Worm (Caenorhabditis elegans) whole organism, early embryonic: ENCODE results near the gene sre-53.
A peak's percentile ranks its signal among the peaks of the same experiment; 100 is the strongest.

Experiments used
- B0310.2 ChIP-seq: sonication (generic microtip); optimal IDR thresholded peaks from 2 replicates; lab custom pipeline; 2016; ENCODE audit warnings: mild to moderate bottlenecking, missing genetic modification characterization, missing compliant biosample characterization
- F13C5.2 ChIP-seq: sonication (generic microtip); optimal IDR thresholded peaks from 2 replicates; lab custom pipeline; 2017; ENCODE audit warnings: mild to moderate bottlenecking, missing genetic modification characterization, inconsistent platforms, missing compliant biosample characterization
- aly-1 ChIP-seq: sonication (generic microtip); optimal IDR thresholded peaks from 2 replicates; lab custom pipeline; 2016; ENCODE audit warnings: missing genetic modification characterization, missing compliant biosample characterization
- ama-1 ChIP-seq: fragments of 150-350 bp; optimal IDR thresholded peaks from 2 replicates; lab custom pipeline; 2014
- ceh-13 ChIP-seq: fragments of 200-800 bp; sonication (Bioruptor generic); optimal IDR thresholded peaks from 2 replicates; lab custom pipeline; 2018; ENCODE audit warnings: mild to moderate bottlenecking, missing genetic modification characterization, missing compliant biosample characterization
- ceh-36 ChIP-seq: sonication (generic microtip); optimal IDR thresholded peaks from 2 replicates; lab custom pipeline; 2016; ENCODE audit warnings: missing genetic modification characterization, inconsistent platforms, missing compliant biosample characterization
- ets-7 ChIP-seq: sonication (generic microtip); optimal IDR thresholded peaks from 2 replicates; lab custom pipeline; 2016; ENCODE audit warnings: missing genotype, missing genetic modification characterization, missing compliant biosample characterization
- flt-1 ChIP-seq: fragments of 200-800 bp; sonication (Bioruptor generic); IDR thresholded peaks from 2 replicates; pipeline ENCODE4 v1.3.6; 2022; ENCODE audit warnings: missing genetic modification characterization, missing compliant biosample characterization
- hmbx-1 ChIP-seq: sonication (generic microtip); optimal IDR thresholded peaks from 2 replicates; lab custom pipeline; 2016; ENCODE audit warnings: mild to moderate bottlenecking, missing genetic modification characterization, missing compliant biosample characterization
- hmg-4 ChIP-seq: fragments of 200-800 bp; sonication (Bioruptor generic); optimal IDR thresholded peaks from 2 replicates; lab custom pipeline; 2018; ENCODE audit warnings: mild to moderate bottlenecking, missing genetic modification characterization, missing compliant biosample characterization
- hnd-1 ChIP-seq: sonication (generic microtip); optimal IDR thresholded peaks from 2 replicates; lab custom pipeline; 2016; ENCODE audit warnings: missing genetic modification characterization, missing compliant biosample characterization
- pes-1 ChIP-seq: fragments of 200-800 bp; sonication (Bioruptor generic); IDR thresholded peaks from 2 replicates; pipeline ENCODE4 v1.3.6; 2022; ENCODE audit warnings: missing genetic modification reagents, missing genetic modification characterization, missing compliant biosample characterization
- scrt-1 ChIP-seq: fragments of 200-800 bp; sonication (Bioruptor generic); IDR thresholded peaks from 2 replicates; pipeline ENCODE4 v1.3.6; 2022; ENCODE audit warnings: missing genetic modification characterization, missing compliant biosample characterization
- sea-1 ChIP-seq: fragments of 200-800 bp; sonication (Bioruptor generic); conservative IDR thresholded peaks from 2 replicates; pipeline ENCODE4 v1.3.6; 2022; ENCODE audit warnings: missing genetic modification characterization, missing compliant biosample characterization
- tbx-11 ChIP-seq: fragments of 200-800 bp; sonication (Bioruptor generic); IDR thresholded peaks from 2 replicates; pipeline ENCODE4 v1.3.6; 2022; ENCODE audit warnings: missing genetic modification characterization, missing compliant biosample characterization
- tbx-37 ChIP-seq: fragments of 200-800 bp; sonication (Bioruptor generic); conservative IDR thresholded peaks from 2 replicates; pipeline ENCODE4 v1.3.6; 2022; ENCODE audit warnings: missing genetic modification reagents, missing genetic modification characterization, missing compliant biosample characterization
- tra-4 ChIP-seq: sonication (generic microtip); optimal IDR thresholded peaks from 2 replicates; lab custom pipeline; 2017; ENCODE audit warnings: missing genetic modification characterization, missing compliant biosample characterization

The sre-53 gene

DNA sequence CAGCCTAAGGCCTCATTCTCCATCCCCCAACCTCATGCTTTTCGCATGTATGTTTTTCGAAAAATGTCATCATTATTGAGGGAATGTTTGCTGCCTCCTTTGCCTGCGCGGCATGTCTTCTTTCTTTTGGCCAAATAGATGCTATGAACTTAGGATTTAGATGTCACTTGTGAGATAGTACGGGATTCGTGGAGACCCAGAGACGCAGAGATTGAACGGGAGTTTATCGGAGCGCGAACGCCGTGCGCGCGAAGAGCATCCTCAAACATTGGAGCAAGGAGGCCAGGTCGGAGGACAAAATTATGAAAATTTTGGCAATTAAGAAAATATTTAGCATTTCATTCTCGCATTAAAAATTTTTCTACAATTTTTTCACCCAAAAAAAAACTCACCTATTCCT is 25.8 kb upstream of the sre-53 start:
- TF ChIP-seq ceh-13 (no peak), tra-4 (tag; lab: Kevin White, UChicago) (no peak), flt-1 (no peak), tbx-11 (GFP tag; lab: Robert Waterston, UW) (no peak), tbx-37 (no peak), B0310.2 (tag; lab: Kevin White, UChicago) (no peak)

DNA sequence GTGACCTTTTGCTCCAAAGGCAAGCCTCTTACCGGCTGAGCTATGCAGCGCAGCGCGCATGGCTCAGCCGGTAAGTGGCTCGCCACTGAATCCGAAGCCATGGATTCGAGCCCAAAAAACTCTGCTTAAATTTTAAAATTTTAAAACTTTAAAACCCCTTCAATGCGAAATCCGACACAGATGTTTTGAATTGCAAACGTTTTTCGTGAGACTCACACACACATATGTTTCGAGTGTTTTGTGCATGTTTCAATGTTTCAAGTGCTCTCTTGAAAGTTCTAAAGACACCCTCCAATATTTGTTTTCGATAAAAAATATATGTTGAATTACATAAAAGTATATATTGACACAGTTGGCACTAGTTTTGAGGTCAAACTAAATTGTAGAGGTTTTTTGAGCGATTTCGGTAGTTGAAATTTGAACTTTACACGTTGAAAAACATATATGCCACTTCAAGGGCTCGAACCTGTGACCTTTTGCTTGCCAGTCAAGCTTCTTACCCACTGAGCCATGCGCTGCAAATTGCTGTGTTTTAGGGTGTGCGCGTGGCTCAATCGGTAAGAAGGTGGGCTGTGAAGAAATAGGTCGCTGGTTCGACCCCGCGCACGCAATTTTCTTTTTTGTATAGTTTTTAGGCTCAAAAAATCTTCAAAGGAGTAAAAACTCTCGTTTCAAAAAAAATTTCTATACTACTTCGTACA is 23.2 kb upstream of the sre-53 start:
- TF ChIP-seq ama-1, result no peak
- no peak for TF ChIP-seq F13C5.2 (tag; lab: Kevin White, UChicago)
- no peak for TF ChIP-seq B0310.2 (tag; lab: Kevin White, UChicago)
- no peak for TF ChIP-seq hmg-4 (GFP tag; lab: Kevin White, UChicago)
- TF ChIP-seq tbx-37, result no peak
- no peak for TF ChIP-seq tra-4 (tag; lab: Kevin White, UChicago)
- no peak for TF ChIP-seq ceh-13
- TF ChIP-seq ets-7 (tag; lab: Kevin White, UChicago), result no peak
- TF ChIP-seq scrt-1 (GFP tag; lab: Robert Waterston, UW), result no peak
- TF ChIP-seq aly-1 (tag; lab: Kevin White, UChicago), result no peak
- TF ChIP-seq ceh-36, result no peak
- TF ChIP-seq sea-1, result no peak
- no peak for TF ChIP-seq hnd-1 (tag; lab: Kevin White, UChicago)

ce11 chrII:12344787-12345186 is 21.6 kb upstream of the sre-53 start, which contains the start of gene C44C11.6:
Gene C44C11.6 (plus strand): TSS chrII:12344809.
- 0 out of 2 replicates have a peak, but pooled peaks have one; percentile 34 for TF ChIP-seq pes-1
- TF ChIP-seq B0310.2 (tag; lab: Kevin White, UChicago), result no peak
- no peak for TF ChIP-seq hnd-1 (tag; lab: Kevin White, UChicago)

DNA sequence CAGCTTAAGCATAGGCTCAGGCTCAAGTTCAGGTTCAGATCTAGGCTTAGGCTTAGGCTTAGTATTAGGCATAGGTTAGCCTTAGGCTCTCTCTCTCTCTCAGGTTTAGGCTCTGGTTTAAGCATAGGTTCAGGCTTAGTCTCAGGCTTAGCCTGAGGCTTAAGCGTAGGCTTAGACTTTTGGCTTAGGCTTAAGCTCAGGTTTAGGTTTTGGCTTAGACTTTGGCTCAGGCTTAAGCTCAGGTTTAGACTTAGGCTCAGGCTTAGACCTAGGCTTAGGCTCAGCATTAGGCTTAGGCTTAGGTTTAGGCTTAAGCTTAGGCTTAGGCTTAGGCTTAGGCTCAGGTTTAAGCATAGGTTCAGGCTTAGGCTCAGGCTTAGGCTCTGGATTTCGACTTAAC is 20.5 kb upstream of the sre-53 start:
- TF ChIP-seq ama-1, result no peak
- peak; percentile 77 for TF ChIP-seq ceh-36

- no peak for TF ChIP-seq hnd-1 (tag; lab: Kevin White, UChicago)
Observed at ce11 chrII:12342928-12343327, 19.7 kb upstream of the sre-53 start.

ce11 chrII:12341566-12342223 is 18.5 kb upstream of the sre-53 start:
- TF ChIP-seq B0310.2 (tag; lab: Kevin White, UChicago) (no peak), F13C5.2 (tag; lab: Kevin White, UChicago) (no peak)

- TF ChIP-seq ets-7 (tag; lab: Kevin White, UChicago) (no peak), aly-1 (tag; lab: Kevin White, UChicago) (no peak), tra-4 (tag; lab: Kevin White, UChicago) (no peak), tbx-37 (no peak), hmg-4 (GFP tag; lab: Kevin White, UChicago) (no peak), pes-1 (no peak), ama-1 (no peak), F13C5.2 (tag; lab: Kevin White, UChicago) (no peak), sea-1 (no peak), flt-1 (no peak)
Observed at ce11 chrII:12339644-12340043, 16.4 kb upstream of the sre-53 start, which contains the start of gene sop-2. Gene sop-2 (plus strand): TSS chrII:12339944.

DNA sequence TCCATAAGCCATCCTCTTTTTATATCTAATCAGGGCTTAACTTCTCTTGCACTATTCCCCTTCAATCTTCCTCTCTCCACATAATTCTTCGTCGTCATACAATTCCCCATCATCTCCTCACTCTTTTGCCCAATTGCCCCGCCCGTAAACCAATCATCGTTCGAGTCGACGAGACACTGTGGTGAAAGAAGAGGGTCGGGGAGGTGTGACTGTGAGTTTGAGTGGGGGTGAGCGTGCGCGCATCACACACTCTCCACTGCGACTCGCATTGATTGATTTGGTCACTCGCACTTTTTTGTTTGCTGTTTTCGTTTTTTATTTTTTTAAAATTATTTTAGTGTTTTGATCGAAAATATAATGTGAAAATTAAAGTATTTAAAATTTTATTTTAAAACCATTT is 15.9 kb upstream of the sre-53 start:
- TF ChIP-seq sea-1, result 0 out of 2 replicates have a peak, but pooled peaks have one; percentile 34
- no peak for TF ChIP-seq hmg-4 (GFP tag; lab: Kevin White, UChicago)
- peak; percentile 7 for TF ChIP-seq F13C5.2 (tag; lab: Kevin White, UChicago)

DNA sequence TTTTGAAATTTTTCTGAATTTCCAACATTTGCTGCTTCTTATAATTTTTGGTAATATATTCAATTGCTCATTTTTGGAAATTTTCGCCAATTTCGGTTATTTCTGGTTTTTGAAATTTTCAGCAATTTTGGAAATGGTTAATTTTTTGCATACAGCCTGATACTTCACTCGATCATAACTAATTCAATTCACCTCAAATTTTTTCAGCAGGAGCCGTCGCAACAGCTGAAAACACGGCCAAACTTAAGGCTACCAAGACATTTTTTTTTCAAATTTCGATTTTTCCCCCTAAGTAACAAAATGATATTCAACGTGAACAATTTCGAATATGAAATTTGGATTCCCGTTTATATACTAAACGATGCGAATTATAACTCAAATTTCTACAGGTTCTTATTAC is 12.2 kb upstream of the sre-53 start, which contains the start of gene sre-52:
Gene sre-52 (plus strand): TSS at position 301 of the 400 bp plus-strand sequence.
- TF ChIP-seq pes-1, result no peak
- no peak for TF ChIP-seq B0310.2 (tag; lab: Kevin White, UChicago)
- no peak for TF ChIP-seq scrt-1 (GFP tag; lab: Robert Waterston, UW)
- no peak for TF ChIP-seq flt-1
- TF ChIP-seq hmg-4 (GFP tag; lab: Kevin White, UChicago), result no peak
- no peak for TF ChIP-seq tbx-11 (GFP tag; lab: Robert Waterston, UW)
- no peak for TF ChIP-seq tbx-37
- no peak for TF ChIP-seq sea-1
- TF ChIP-seq ceh-13, result no peak
- TF ChIP-seq ceh-36, result no peak
- TF ChIP-seq hnd-1 (tag; lab: Kevin White, UChicago), result no peak
- no peak for TF ChIP-seq F13C5.2 (tag; lab: Kevin White, UChicago)
- no peak for TF ChIP-seq ets-7 (tag; lab: Kevin White, UChicago)
- no peak for TF ChIP-seq aly-1 (tag; lab: Kevin White, UChicago)
- no peak for TF ChIP-seq tra-4 (tag; lab: Kevin White, UChicago)
- no peak for TF ChIP-seq hmbx-1 (tag; lab: Kevin White, UChicago)
- TF ChIP-seq ama-1, result no peak
